Fruit fly (Drosophila melanogaster) S2 (cell line): ENCODE measurements around the gene CG13674.

Experiments
- CG8478 ChIP-seq: fragments of >200 bp; optimal IDR thresholded peaks from 2 replicates; lab custom pipeline; 2018
- CTCF ChIP-seq, 2 experiments: fragments of >200 bp; optimal IDR thresholded peaks; 2 replicates each; lab custom pipeline; 2018

- TF ChIP-seq CTCF (optimal IDR thresholded peaks at IDR 0.05; lab: Kevin White, UChicago) (no peak), CG8478 (no peak)
Measured at dm6 chr3L:8210596-8210995, 8.2 kb downstream of the CG13674 start, which contains the start of gene tut.
